Worm (Caenorhabditis elegans): Measurements from ENCODE around the gene C13A2.4.

Gene C13A2.4

DNA sequence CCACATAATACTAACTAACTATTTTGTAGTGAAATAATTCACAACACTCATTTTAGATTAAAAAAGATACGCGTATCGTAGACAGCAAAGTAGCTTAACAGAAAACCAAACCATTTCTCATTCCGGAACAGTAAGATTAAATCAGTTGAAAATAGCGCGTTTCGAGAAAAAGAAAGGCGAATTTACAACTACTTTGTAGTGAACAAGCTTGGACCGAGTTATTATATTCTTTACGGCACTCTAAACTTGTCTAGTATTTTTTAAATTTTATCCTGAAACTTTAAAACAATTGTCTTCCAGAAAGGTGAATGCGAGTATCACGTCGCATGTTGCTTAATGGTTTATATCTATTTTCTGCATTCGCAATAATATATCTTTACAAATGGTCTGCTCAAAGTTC, at the start of gene C13A2.4:
Gene C13A2.4 (plus strand): TSS at position 301 of the 400 bp plus-strand sequence.
- no peak for TF ChIP-seq odd-2 (tag; optimal IDR thresholded peaks at IDR 0.05)
- TF ChIP-seq sox-2 (GFP tag; IDR thresholded peaks at IDR 0.05): no peak
- no peak for TF ChIP-seq fkh-6 (tag; optimal IDR thresholded peaks at IDR 0.05)
- TF ChIP-seq ceh-14 (tag; optimal IDR thresholded peaks at IDR 0.05): no peak
- no peak for TF ChIP-seq ceh-6 (GFP tag; optimal IDR thresholded peaks at IDR 0.05)

ce11 chrV:7230847-7231246, 48.3 kb upstream of the C13A2.4 start, which contains the start of the genes gei-6 and krr-1:
TSS of gene gei-6 (minus strand) at chrV:7230848.
TSS of gene krr-1 (plus strand) at chrV:7231190.
- TF ChIP-seq lim-6 (tag; optimal IDR thresholded peaks at IDR 0.05) (no peak), ttx-3 (tag; optimal IDR thresholded peaks at IDR 0.05) (peak; percentile 86), odd-2 (tag; optimal IDR thresholded peaks at IDR 0.05) (peak; percentile 87), ceh-6 (GFP tag; optimal IDR thresholded peaks at IDR 0.05) (peak; percentile 65), Y22D7AL.16 (tag; optimal IDR thresholded peaks at IDR 0.05) (peak; percentile 82), unc-42 (tag; optimal IDR thresholded peaks at IDR 0.05) (peak; percentile 4), che-1 (tag; optimal IDR thresholded peaks at IDR 0.05) (peak; percentile 81), madf-2 (tag; optimal IDR thresholded peaks at IDR 0.05) (peak; percentile 77), dve-1 (tag; optimal IDR thresholded peaks at IDR 0.05) (no peak), hlh-30 (tag; optimal IDR thresholded peaks at IDR 0.05; ENCODE audit: insufficient read depth) (no peak), syd-9 (tag; optimal IDR thresholded peaks at IDR 0.05) (peak; percentile 58), sox-4 (tag; optimal IDR thresholded peaks at IDR 0.05) (peak; percentile 86), ceh-14 (tag; optimal IDR thresholded peaks at IDR 0.05) (peak; percentile 95), ceh-19 (GFP tag; optimal IDR thresholded peaks at IDR 0.05) (peak; percentile 83), dmd-4 (tag; optimal IDR thresholded peaks at IDR 0.05; ENCODE audit: borderline replicate concordance) (no peak), ceh-45 (GFP tag; IDR thresholded peaks at IDR 0.05) (peak; percentile 55; the same call in 1 of the 2 replicates), tbx-2 (tag; optimal IDR thresholded peaks at IDR 0.05) (peak; percentile 89), elt-4 (tag; optimal IDR thresholded peaks at IDR 0.05) (no peak), ceh-31 (tag; optimal IDR thresholded peaks at IDR 0.05) (peak; percentile 75), fax-1 (tag; optimal IDR thresholded peaks at IDR 0.05) (peak; percentile 78), ceh-24 (tag; optimal IDR thresholded peaks at IDR 0.05) (peak; percentile 18), pax-1 (tag; optimal IDR thresholded peaks at IDR 0.05) (no peak), ahr-1 (tag; optimal IDR thresholded peaks at IDR 0.05) (peak; percentile 86), ceh-48 (tag; optimal IDR thresholded peaks at IDR 0.05) (peak; percentile 74), nhr-232 (tag; optimal IDR thresholded peaks at IDR 0.05) (peak; percentile 60), ceh-30 (tag; optimal IDR thresholded peaks at IDR 0.05) (no peak), ceh-18 (tag; optimal IDR thresholded peaks at IDR 0.05) (no peak), pros-1 (tag; optimal IDR thresholded peaks at IDR 0.05) (no peak), hlh-15 (tag; optimal IDR thresholded peaks at IDR 0.05) (peak; percentile 63), ets-4 (tag; optimal IDR thresholded peaks at IDR 0.05) (no peak), pqm-1 (tag; optimal IDR thresholded peaks at IDR 0.05) (peak; percentile 58), ref-2 (tag; optimal IDR thresholded peaks at IDR 0.05) (peak; percentile 87), sdc-2 (tag; optimal IDR thresholded peaks at IDR 0.05) (peak; percentile 35), eyg-1 (tag; optimal IDR thresholded peaks at IDR 0.05) (peak; percentile 68), tbx-7 (tag; optimal IDR thresholded peaks at IDR 0.05) (peak; percentile 31), hlh-8 (tag; optimal IDR thresholded peaks at IDR 0.05) (peak; percentile 65), nfya-1 (tag; optimal IDR thresholded peaks at IDR 0.05) (peak; percentile 85), zip-5 (tag; optimal IDR thresholded peaks at IDR 0.05) (peak; percentile 75), ceh-22 (tag; optimal IDR thresholded peaks at IDR 0.05) (no peak), pha-2 (tag; optimal IDR thresholded peaks at IDR 0.05) (peak; percentile 85), unc-3 (GFP tag; conservative IDR thresholded peaks at IDR 0.05) (peak; percentile 86), unc-3 (tag; optimal IDR thresholded peaks at IDR 0.05) (peak; percentile 86), elt-2 (tag; optimal IDR thresholded peaks at IDR 0.05) (peak; percentile 95), npax-4 (tag; optimal IDR thresholded peaks at IDR 0.05) (peak; percentile 59), ztf-16 (tag; optimal IDR thresholded peaks at IDR 0.05) (peak; percentile 87), pat-9 (tag; optimal IDR thresholded peaks at IDR 0.05) (peak; percentile 91), F13H6.1 (tag; optimal IDR thresholded peaks at IDR 0.05) (peak; percentile 44), pha-4 (tag; optimal IDR thresholded peaks at IDR 0.05) (no peak), unc-55 (GFP tag; optimal IDR thresholded peaks at IDR 0.05) (no peak), ama-1 (optimal IDR thresholded peaks at IDR 0.05) (no peak)

Measured in whole organism, late embryonic.